Worm (Caenorhabditis elegans) whole organism, L4 larva: ENCODE data around the gene T28A8.6.
A peak's percentile ranks its signal among the peaks of the same experiment; 100 is the strongest.

ENCODE experiments used
- F26F4.8 ChIP-seq: fragments of 200-800 bp; sonication (Bioruptor generic); conservative IDR thresholded peaks from 2 replicates; pipeline ENCODE4 v1.3.6; 2022; ENCODE audit warnings: missing genetic modification characterization, missing compliant biosample characterization
- R02D3.7 ChIP-seq: fragments of 150-350 bp; sonication (generic microtip); optimal IDR thresholded peaks from 3 replicates; lab custom pipeline; 2014; ENCODE audit warnings: missing biosample characterization, missing genetic modification characterization
- ZK337.2 ChIP-seq: fragments of 200-800 bp; sonication (Bioruptor generic); IDR thresholded peaks from 2 replicates; pipeline ENCODE4 v1.3.6; 2022; ENCODE audit warnings: missing genetic modification reagents, missing genetic modification characterization, missing compliant biosample characterization
- aha-1 ChIP-seq: fragments of 150-350 bp; peaks from one replicate; lab custom pipeline; 2014; ENCODE audit warnings: missing biosample characterization, missing genetic modification characterization
- ceh-82 ChIP-seq: sonication (generic microtip); optimal IDR thresholded peaks from 2 replicates; lab custom pipeline; 2017; ENCODE audit warnings: missing biosample characterization, missing genetic modification characterization
- cey-2 ChIP-seq: sonication (generic microtip); optimal IDR thresholded peaks from 3 replicates; lab custom pipeline; 2017; ENCODE audit warnings: missing genetic modification characterization, mild to moderate bottlenecking, missing compliant biosample characterization, antibody characterized with exemption, borderline replicate concordance; ENCODE audit not compliant: insufficient read depth
- egl-27 ChIP-seq: sonication (generic microtip); optimal IDR thresholded peaks from 3 replicates; lab custom pipeline; 2017; ENCODE audit warnings: missing biosample characterization, missing genetic modification reagents, missing genetic modification characterization
- jun-1 ChIP-seq: fragments of 150-350 bp; optimal IDR thresholded peaks from 2 replicates; lab custom pipeline; 2014; ENCODE audit warnings: missing biosample characterization, missing genetic modification reagents, missing genetic modification characterization
- lin-39 ChIP-seq: fragments of 150-350 bp; optimal IDR thresholded peaks from 2 replicates; lab custom pipeline; 2014; ENCODE audit warnings: missing biosample characterization, missing genetic modification reagents, missing genetic modification characterization
- lir-3 ChIP-seq: sonication (generic microtip); optimal IDR thresholded peaks from 2 replicates; lab custom pipeline; 2016; ENCODE audit warnings: mild to moderate bottlenecking, missing genetic modification characterization, missing compliant biosample characterization
- lsy-2 ChIP-seq, 2 experiments: fragments of 150-350 bp in 1 of 2; sonication (generic microtip) in 1 of 2; optimal IDR thresholded peaks; 2 replicates each; lab custom pipeline; 2014 to 2017; ENCODE audit warnings: missing biosample characterization in 2 of 2, missing genetic modification characterization in 2 of 2
- nhr-10 ChIP-seq: fragments of 150-350 bp; optimal IDR thresholded peaks from 2 replicates; lab custom pipeline; 2014; ENCODE audit warnings: missing biosample characterization, missing genetic modification characterization
- php-3 ChIP-seq: fragments of 200-800 bp; sonication (Bioruptor generic); IDR thresholded peaks from 2 replicates; pipeline ENCODE4 v1.3.6; 2022; ENCODE audit warnings: missing genetic modification reagents, missing genetic modification characterization, missing compliant biosample characterization
- snpc-4 ChIP-seq: fragments of 150-350 bp; optimal IDR thresholded peaks from 2 replicates; lab custom pipeline; 2014; ENCODE audit warnings: missing biosample characterization, missing genetic modification characterization

DNA sequence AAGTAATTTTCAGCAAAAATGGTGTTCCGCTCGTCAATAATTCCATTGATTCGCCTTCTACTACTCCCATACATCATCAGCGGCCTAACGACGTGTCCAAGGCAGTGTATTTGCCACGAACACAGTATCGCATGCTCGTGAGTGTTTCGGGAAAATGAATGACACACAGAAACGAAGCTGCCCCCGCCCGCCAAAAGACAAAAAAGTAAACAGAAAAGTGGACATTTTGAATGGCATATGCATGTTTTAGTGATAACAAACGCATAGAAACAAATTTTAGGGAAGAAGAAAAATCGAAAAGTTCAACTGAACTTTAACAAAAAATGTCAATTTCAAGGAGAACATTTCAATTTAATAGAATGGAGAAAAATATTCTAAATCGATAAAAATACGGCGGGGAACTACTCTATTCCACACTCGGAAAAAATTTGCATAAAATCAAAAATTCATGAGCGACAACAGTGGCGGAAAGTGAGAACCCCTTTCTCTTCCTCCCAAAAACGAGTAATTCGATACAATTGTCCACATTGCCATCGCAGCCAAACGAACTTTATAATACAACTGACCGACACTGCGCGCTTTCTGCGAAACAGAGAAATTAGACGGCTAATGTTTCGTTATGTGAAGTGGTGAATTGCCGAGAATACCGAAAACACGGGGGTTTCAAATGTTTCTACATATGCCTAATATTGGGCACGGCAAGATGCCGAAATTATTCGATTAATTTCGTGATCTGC is 29.7 kb downstream of the T28A8.6 start:
- no peak for TF ChIP-seq lsy-2 (tag; optimal IDR thresholded peaks at IDR 0.05; lab: Kevin White, UChicago)
- TF ChIP-seq jun-1 (tag; lab: Kevin White, UChicago) = no peak
- no peak for TF ChIP-seq nhr-10
- TF ChIP-seq cey-2 (tag; lab: Kevin White, UChicago) = no peak
- TF ChIP-seq php-3 (GFP tag; lab: Robert Waterston, UW) = no peak
- TF ChIP-seq egl-27 (tag; lab: Kevin White, UChicago) = no peak
- no peak for TF ChIP-seq R02D3.7 (tag; lab: Kevin White, UChicago)
- no peak for TF ChIP-seq snpc-4 (tag; lab: Kevin White, UChicago)
- TF ChIP-seq ZK337.2 = no peak
- no peak for TF ChIP-seq lir-3
- TF ChIP-seq lin-39 (tag; lab: Kevin White, UChicago) = no peak
- TF ChIP-seq ceh-82 (tag; lab: Kevin White, UChicago) = no peak
- no peak for TF ChIP-seq F26F4.8
- TF ChIP-seq aha-1 = peak; percentile 92
